Worm (Caenorhabditis elegans) whole organism, L1 larva: ENCODE measurements around the gene npa-1.

Experiments used
- C04F5.9 ChIP-seq: sonication (generic microtip); optimal IDR thresholded peaks from 2 replicates; lab custom pipeline; 2016; ENCODE audit warnings: missing genetic modification characterization, missing compliant biosample characterization
- C16A3.4 ChIP-seq: fragments of 150-350 bp; optimal IDR thresholded peaks from 2 replicates; lab custom pipeline; 2014; ENCODE audit warnings: missing biosample characterization, missing genetic modification characterization
- F16B12.6 ChIP-seq: fragments of 150-350 bp; optimal IDR thresholded peaks from 2 replicates; lab custom pipeline; 2014; ENCODE audit warnings: missing biosample characterization, missing genetic modification characterization
- aha-1 ChIP-seq: fragments of 150-350 bp; optimal IDR thresholded peaks from 2 replicates; lab custom pipeline; 2014; ENCODE audit warnings: missing biosample characterization, missing genetic modification characterization
- ama-1 ChIP-seq: fragments of 150-350 bp; optimal IDR thresholded peaks from 2 replicates; lab custom pipeline; 2014
- blmp-1 ChIP-seq: fragments of 150-350 bp; optimal IDR thresholded peaks from 2 replicates; lab custom pipeline; 2014; ENCODE audit warnings: missing biosample characterization, missing genetic modification characterization
- ceh-63 ChIP-seq: fragments of 200-800 bp; sonication (Bioruptor generic); optimal IDR thresholded peaks from 2 replicates; lab custom pipeline; 2018; ENCODE audit warnings: mild to moderate bottlenecking, missing genetic modification characterization, missing compliant biosample characterization
- dpl-1 ChIP-seq, 3 experiments: fragments of 150-350 bp in 2 of 3; sonication (generic microtip) in 1 of 3; optimal IDR thresholded peaks; 2 replicates each; lab custom pipeline; 2014 to 2017; ENCODE audit warnings: missing biosample characterization in 3 of 3, missing genetic modification characterization in 3 of 3, missing genetic modification reagents in 3 of 3
- efl-1 ChIP-seq, 4 experiments: fragments of 150-350 bp; optimal IDR thresholded peaks in 3 of 4; peaks in 1 of 4; 1 replicate in 1 of 4; 2 replicates in 3 of 4; lab custom pipeline; 2014; ENCODE audit warnings: missing biosample characterization in 2 of 4, missing genetic modification characterization in 2 of 4, missing genetic modification reagents in 2 of 4
- egl-27 ChIP-seq, 2 experiments: fragments of 150-350 bp in 1 of 2; sonication (generic microtip); optimal IDR thresholded peaks; 3 replicates each; lab custom pipeline; 2017 to 2018; ENCODE audit warnings: missing biosample characterization in 2 of 2, missing genetic modification characterization in 2 of 2, missing genetic modification reagents in 2 of 2
- elt-2 ChIP-seq: sonication (generic microtip); optimal IDR thresholded peaks from 2 replicates; lab custom pipeline; 2016; ENCODE audit warnings: missing genetic modification characterization, mild to moderate bottlenecking, inconsistent platforms, missing compliant biosample characterization, missing genetic modification reagents
- elt-3 ChIP-seq, 6 experiments: fragments of 150-350 bp in 1 of 6; sonication (generic microtip); optimal IDR thresholded peaks; 2 replicates each; lab custom pipeline; 2017 to 2018; ENCODE audit warnings: missing biosample characterization in 6 of 6, missing genetic modification characterization in 6 of 6, inconsistent platforms in 1 of 6
- ets-5 ChIP-seq: fragments of 200-800 bp; sonication (Bioruptor generic); IDR thresholded peaks from 2 replicates; pipeline ENCODE4 v1.3.6; 2022; ENCODE audit warnings: missing genetic modification characterization, missing compliant biosample characterization
- fkh-10 ChIP-seq: sonication (generic microtip); optimal IDR thresholded peaks from 2 replicates; lab custom pipeline; 2017; ENCODE audit warnings: missing biosample characterization, missing genetic modification reagents, missing genetic modification characterization
- fos-1 ChIP-seq: fragments of 150-350 bp; optimal IDR thresholded peaks from 2 replicates; lab custom pipeline; 2014; ENCODE audit warnings: missing biosample characterization, missing genetic modification characterization
- irx-1 ChIP-seq: sonication (generic microtip); optimal IDR thresholded peaks from 2 replicates; lab custom pipeline; 2016; ENCODE audit warnings: missing genetic modification characterization, missing compliant biosample characterization
- isw-1 ChIP-seq: fragments of 200-800 bp; sonication (Bioruptor generic); IDR thresholded peaks from 2 replicates; pipeline ENCODE4 v1.3.6; 2022; ENCODE audit warnings: missing genetic modification characterization, missing compliant biosample characterization
- jun-1 ChIP-seq: fragments of 150-350 bp; optimal IDR thresholded peaks from 2 replicates; lab custom pipeline; 2014; ENCODE audit warnings: missing biosample characterization, missing genetic modification reagents, missing genetic modification characterization
- lin-35 ChIP-seq, 2 experiments: fragments of 150-350 bp; optimal IDR thresholded peaks; 2 replicates each; lab custom pipeline; 2014; ENCODE audit warnings: missing biosample characterization in 2 of 2, missing genetic modification characterization in 2 of 2, missing genetic modification reagents in 2 of 2
- lin-39 ChIP-seq: fragments of 150-350 bp; optimal IDR thresholded peaks from 2 replicates; lab custom pipeline; 2014; ENCODE audit warnings: missing biosample characterization, missing genetic modification reagents, missing genetic modification characterization
- lir-3 ChIP-seq: sonication (generic microtip); optimal IDR thresholded peaks from 2 replicates; lab custom pipeline; 2016; ENCODE audit warnings: mild to moderate bottlenecking, missing genetic modification characterization, moderate library complexity, missing compliant biosample characterization; ENCODE audit not compliant: poor library complexity
- lsy-2 ChIP-seq, 2 experiments: fragments of 150-350 bp; optimal IDR thresholded peaks; 2 replicates each; lab custom pipeline; 2014; ENCODE audit warnings: missing biosample characterization in 2 of 2, missing genetic modification characterization in 2 of 2
- mef-2 ChIP-seq: fragments of 150-350 bp; optimal IDR thresholded peaks from 2 replicates; lab custom pipeline; 2014; ENCODE audit warnings: missing biosample characterization, missing genetic modification characterization
- mep-1 ChIP-seq: fragments of 150-350 bp; optimal IDR thresholded peaks from 2 replicates; lab custom pipeline; 2014; ENCODE audit warnings: missing biosample characterization, missing genetic modification characterization
- nhr-11 ChIP-seq: fragments of 150-350 bp; optimal IDR thresholded peaks from 2 replicates; lab custom pipeline; 2014; ENCODE audit warnings: missing biosample characterization, missing genetic modification characterization
- nhr-19 ChIP-seq: fragments of 200-800 bp; sonication (Bioruptor generic); conservative IDR thresholded peaks from 2 replicates; pipeline ENCODE4 v1.3.6; 2022; ENCODE audit warnings: missing genetic modification characterization, missing compliant biosample characterization
- nhr-20 ChIP-seq: sonication (generic microtip); optimal IDR thresholded peaks from 2 replicates; lab custom pipeline; 2016; ENCODE audit warnings: mild to moderate bottlenecking, missing genetic modification characterization, missing compliant biosample characterization
- nhr-237 ChIP-seq: fragments of 150-350 bp; optimal IDR thresholded peaks from 2 replicates; lab custom pipeline; 2014; ENCODE audit warnings: missing biosample characterization, missing genetic modification characterization
- nhr-47 ChIP-seq: sonication (generic microtip); optimal IDR thresholded peaks from 2 replicates; lab custom pipeline; 2016; ENCODE audit warnings: mild to moderate bottlenecking, missing genetic modification characterization, moderate library complexity, missing compliant biosample characterization
- nhr-71 ChIP-seq: sonication (generic microtip); optimal IDR thresholded peaks from 2 replicates; lab custom pipeline; 2016; ENCODE audit warnings: mild to moderate bottlenecking, missing genetic modification characterization, moderate library complexity, missing compliant biosample characterization
- nhr-77 ChIP-seq: fragments of 150-350 bp; optimal IDR thresholded peaks from 2 replicates; lab custom pipeline; 2014; ENCODE audit warnings: missing biosample characterization, missing genetic modification characterization
- nhr-84 ChIP-seq: sonication (generic microtip); optimal IDR thresholded peaks from 2 replicates; lab custom pipeline; 2017; ENCODE audit warnings: missing biosample characterization, missing genetic modification characterization
- nhr-85 ChIP-seq: sonication (generic microtip); peaks from one replicate; lab custom pipeline; 2016; ENCODE audit warnings: missing genetic modification characterization, inconsistent platforms, missing compliant biosample characterization
- nhr-90 ChIP-seq: sonication (generic microtip); optimal IDR thresholded peaks from 2 replicates; lab custom pipeline; 2016; ENCODE audit warnings: mild to moderate bottlenecking, missing genetic modification characterization, missing compliant biosample characterization; ENCODE audit not compliant: poor library complexity
- pax-3 ChIP-seq: fragments of 200-800 bp; sonication (Bioruptor generic); optimal IDR thresholded peaks from 2 replicates; lab custom pipeline; 2018; ENCODE audit warnings: mild to moderate bottlenecking, missing genetic modification characterization, moderate library complexity, missing compliant biosample characterization
- pqm-1 ChIP-seq: sonication (generic microtip); optimal IDR thresholded peaks from 3 replicates; lab custom pipeline; 2017; ENCODE audit warnings: missing biosample characterization, missing genetic modification characterization
- skn-1 ChIP-seq: fragments of 150-350 bp; optimal IDR thresholded peaks from 2 replicates; lab custom pipeline; 2014; ENCODE audit warnings: missing biosample characterization, missing genetic modification characterization
- snpc-4 ChIP-seq: fragments of 150-350 bp; optimal IDR thresholded peaks from 2 replicates; lab custom pipeline; 2014; ENCODE audit warnings: missing biosample characterization, missing genetic modification characterization
- snu-23 ChIP-seq: sonication (generic microtip); optimal IDR thresholded peaks from 2 replicates; lab custom pipeline; 2016; ENCODE audit warnings: missing genetic modification characterization, missing compliant biosample characterization
- sup-37 ChIP-seq: fragments of 200-800 bp; sonication (Bioruptor generic); optimal IDR thresholded peaks from 2 replicates; lab custom pipeline; 2018; ENCODE audit warnings: mild to moderate bottlenecking, missing genetic modification characterization, missing compliant biosample characterization
- swsn-7 ChIP-seq: sonication (generic microtip); optimal IDR thresholded peaks from 2 replicates; lab custom pipeline; 2016; ENCODE audit warnings: missing genetic modification characterization, missing compliant biosample characterization
- tbx-2 ChIP-seq: sonication (generic microtip); optimal IDR thresholded peaks from 2 replicates; lab custom pipeline; 2016; ENCODE audit warnings: missing genetic modification characterization, missing compliant biosample characterization
- unc-30 ChIP-seq: sonication (generic microtip); optimal IDR thresholded peaks from 2 replicates; lab custom pipeline; 2017; ENCODE audit warnings: missing biosample characterization, missing genetic modification characterization
- vab-15 ChIP-seq: sonication (generic microtip); optimal IDR thresholded peaks from 2 replicates; lab custom pipeline; 2017; ENCODE audit warnings: missing genotype, mild to moderate bottlenecking, missing genetic modification characterization, missing compliant biosample characterization
- ztf-11 ChIP-seq, 2 experiments: sonication (generic microtip); optimal IDR thresholded peaks; 2 replicates each; lab custom pipeline; 2016 to 2017; ENCODE audit warnings: missing genetic modification characterization in 2 of 2, missing biosample characterization in 1 of 2, missing compliant biosample characterization in 1 of 2

The npa-1 gene

ce11 chrV:7089217-7089616, 13.6 kb downstream of the npa-1 start (continued):
- TF ChIP-seq aha-1 (tag; lab: Kevin White, UChicago): no peak
- TF ChIP-seq mef-2 (tag; lab: Kevin White, UChicago): no peak
- TF ChIP-seq unc-30 (tag; lab: Kevin White, UChicago): no peak
- TF ChIP-seq blmp-1: peak; percentile 70
- TF ChIP-seq ama-1 (lab: Kevin White, UChicago): no peak
- no peak for TF ChIP-seq mep-1 (tag; lab: Kevin White, UChicago)
- peak; percentile 5 for TF ChIP-seq irx-1 (tag; lab: Kevin White, UChicago)
- TF ChIP-seq sup-37 (GFP tag; lab: Kevin White, UChicago): no peak
- no peak for TF ChIP-seq egl-27 (tag; optimal IDR thresholded peaks at IDR 0.05; lab: Kevin White, UChicago)
- no peak for TF ChIP-seq ets-5 (GFP tag; lab: Robert Waterston, UW)
- no peak for TF ChIP-seq lin-39
- TF ChIP-seq dpl-1 (GFP tag; optimal IDR thresholded peaks at IDR 0.05; lab: Kevin White, UChicago): peak in 1 of 3 experiments; percentile 24
- TF ChIP-seq nhr-90: peak; percentile 65
- TF ChIP-seq nhr-237 (tag; lab: Kevin White, UChicago): no peak
- peak; percentile 73 for TF ChIP-seq snu-23 (GFP tag; lab: Kevin White, UChicago)
- peak; percentile 36 to 53 for TF ChIP-seq lsy-2 (tag; optimal IDR thresholded peaks at IDR 0.05; lab: Kevin White, UChicago)
- TF ChIP-seq C04F5.9 (tag; lab: Kevin White, UChicago): no peak
- no peak for TF ChIP-seq elt-2 (tag; lab: Kevin White, UChicago)

ce11 chrV:7091287-7091686, 15.7 kb downstream of the npa-1 start, which contains the start of gene nhr-286:
Gene nhr-286, minus strand, starts transcription at chrV:7091610.
- TF ChIP-seq snpc-4 (tag; lab: Kevin White, UChicago) (no peak), nhr-20 (tag; lab: Kevin White, UChicago) (peak; percentile 51), ama-1 (lab: Kevin White, UChicago) (peak; percentile 39), nhr-85 (tag; lab: Kevin White, UChicago) (peak; percentile 50)

- peak; percentile 60 for TF ChIP-seq nhr-90
- peak; percentile 81 for TF ChIP-seq elt-2 (tag; lab: Kevin White, UChicago)
- TF ChIP-seq nhr-19 (GFP tag; lab: Robert Waterston, UW): peak; percentile 25
- TF ChIP-seq lin-35 (GFP tag; optimal IDR thresholded peaks at IDR 0.05; lab: Kevin White, UChicago): peak in 1 of 2 experiments; percentile 77
- TF ChIP-seq nhr-47: peak; percentile 27
- peak; percentile 43 for TF ChIP-seq nhr-77
- TF ChIP-seq lsy-2 (tag; optimal IDR thresholded peaks at IDR 0.05; lab: Kevin White, UChicago): peak in 1 of 2 experiments; percentile 50
- peak; percentile 40 for TF ChIP-seq tbx-2 (tag; lab: Kevin White, UChicago)
- no peak for TF ChIP-seq F16B12.6 (tag; lab: Kevin White, UChicago)
- peak in 2 of 3 experiments; percentile 28 to 32 for TF ChIP-seq dpl-1 (GFP tag; optimal IDR thresholded peaks at IDR 0.05; lab: Kevin White, UChicago)
- no peak for TF ChIP-seq jun-1 (tag; lab: Kevin White, UChicago)
- no peak for TF ChIP-seq skn-1 (tag; lab: Kevin White, UChicago)
- no peak for TF ChIP-seq isw-1 (GFP tag; lab: Robert Waterston, UW)
- peak; percentile 93 for TF ChIP-seq nhr-20 (tag; lab: Kevin White, UChicago)
- TF ChIP-seq nhr-71: peak; percentile 66
- TF ChIP-seq C16A3.4 (tag; lab: Kevin White, UChicago): peak; percentile 6
- TF ChIP-seq lir-3 (tag; lab: Kevin White, UChicago): no peak
- TF ChIP-seq vab-15 (tag; lab: Kevin White, UChicago): no peak
- TF ChIP-seq mep-1 (tag; lab: Kevin White, UChicago): peak; percentile 58
- TF ChIP-seq nhr-85 (tag; lab: Kevin White, UChicago): peak; percentile 57
- peak; percentile 99 for TF ChIP-seq blmp-1
- TF ChIP-seq egl-27 (tag; optimal IDR thresholded peaks at IDR 0.05; lab: Kevin White, UChicago): no peak
- peak in 4 of 6 experiments; percentile 12 to 69 (median 49) for TF ChIP-seq elt-3 (tag; optimal IDR thresholded peaks at IDR 0.05; lab: Kevin White, UChicago)
- no peak for TF ChIP-seq ztf-11 (tag; optimal IDR thresholded peaks at IDR 0.05; lab: Kevin White, UChicago)
- TF ChIP-seq fkh-10: no peak
- peak in 1 of 2 experiments; percentile 30 for TF ChIP-seq efl-1 (optimal IDR thresholded peaks at IDR 0.05; lab: Kevin White, UChicago)
- peak; percentile 24 to 40 for TF ChIP-seq efl-1 (GFP tag; optimal IDR thresholded peaks at IDR 0.05 in 1 of 2; lab: Kevin White, UChicago)
- no peak for TF ChIP-seq nhr-11 (tag; lab: Kevin White, UChicago)
- no peak for TF ChIP-seq fos-1 (tag; lab: Kevin White, UChicago)
- no peak for TF ChIP-seq pax-3
- TF ChIP-seq snpc-4 (tag; lab: Kevin White, UChicago): no peak
- TF ChIP-seq swsn-7 (tag; lab: Kevin White, UChicago): no peak
- TF ChIP-seq ceh-63: no peak
- no peak for TF ChIP-seq nhr-84 (tag; lab: Kevin White, UChicago)
- no peak for TF ChIP-seq pqm-1 (tag; lab: Kevin White, UChicago)
- TF ChIP-seq snu-23 (GFP tag; lab: Kevin White, UChicago): peak; percentile 70
- no peak for TF ChIP-seq lin-39
Measured at ce11 chrV:7093720-7094401, 18.3 kb downstream of the npa-1 start, which contains the start of gene nhr-135. Gene nhr-135, minus strand, starts transcription at chrV:7093770.
